Worm (Caenorhabditis elegans) whole organism, L1 larva: Measurements from ENCODE around the gene sru-48.

Source experiments
- aha-1 ChIP-seq: fragments of 150-350 bp; optimal IDR thresholded peaks from 2 replicates; lab custom pipeline; 2014; ENCODE audit warnings: missing biosample characterization, missing genetic modification characterization
- alr-1 ChIP-seq: fragments of 200-800 bp; sonication (Bioruptor generic); optimal IDR thresholded peaks from 2 replicates; lab custom pipeline; 2018; ENCODE audit warnings: borderline replicate concordance, mild to moderate bottlenecking, missing genetic modification characterization, missing compliant biosample characterization
- ama-1 ChIP-seq: fragments of 150-350 bp; optimal IDR thresholded peaks from 2 replicates; lab custom pipeline; 2014
- ceh-88 ChIP-seq: fragments of 200-800 bp; sonication (Bioruptor generic); IDR thresholded peaks from 2 replicates; pipeline ENCODE4 v1.3.6; 2022; ENCODE audit warnings: missing genetic modification characterization, missing compliant biosample characterization
- ces-1 ChIP-seq: fragments of 150-350 bp; optimal IDR thresholded peaks from 2 replicates; lab custom pipeline; 2014; ENCODE audit warnings: missing biosample characterization, missing genetic modification reagents, missing genetic modification characterization
- dpl-1 ChIP-seq, 3 experiments: fragments of 150-350 bp in 2 of 3; sonication (generic microtip) in 1 of 3; optimal IDR thresholded peaks; 2 replicates each; lab custom pipeline; 2014 to 2017; ENCODE audit warnings: missing biosample characterization in 3 of 3, missing genetic modification characterization in 3 of 3, missing genetic modification reagents in 3 of 3
- efl-1 ChIP-seq, 4 experiments: fragments of 150-350 bp; optimal IDR thresholded peaks in 3 of 4; peaks in 1 of 4; 1 replicate in 1 of 4; 2 replicates in 3 of 4; lab custom pipeline; 2014; ENCODE audit warnings: missing biosample characterization in 2 of 4, missing genetic modification characterization in 2 of 4, missing genetic modification reagents in 2 of 4
- egl-13 ChIP-seq: sonication (generic microtip); optimal IDR thresholded peaks from 2 replicates; lab custom pipeline; 2016; ENCODE audit warnings: missing genotype, missing genetic modification reagents, missing genetic modification characterization, missing compliant biosample characterization
- elt-2 ChIP-seq: sonication (generic microtip); optimal IDR thresholded peaks from 2 replicates; lab custom pipeline; 2016; ENCODE audit warnings: missing genetic modification characterization, mild to moderate bottlenecking, inconsistent platforms, missing compliant biosample characterization, missing genetic modification reagents
- ets-5 ChIP-seq: fragments of 200-800 bp; sonication (Bioruptor generic); IDR thresholded peaks from 2 replicates; pipeline ENCODE4 v1.3.6; 2022; ENCODE audit warnings: missing genetic modification characterization, missing compliant biosample characterization
- hpl-2 ChIP-seq: fragments of 150-350 bp; optimal IDR thresholded peaks from 2 replicates; lab custom pipeline; 2014; ENCODE audit warnings: missing biosample characterization, missing genetic modification reagents, missing genetic modification characterization
- irx-1 ChIP-seq: sonication (generic microtip); optimal IDR thresholded peaks from 2 replicates; lab custom pipeline; 2016; ENCODE audit warnings: missing genetic modification characterization, missing compliant biosample characterization
- lin-13 ChIP-seq: fragments of 150-350 bp; optimal IDR thresholded peaks from 2 replicates; lab custom pipeline; 2014; ENCODE audit warnings: missing biosample characterization, missing genetic modification reagents, missing genetic modification characterization
- lsy-2 ChIP-seq, 2 experiments: fragments of 150-350 bp; optimal IDR thresholded peaks; 2 replicates each; lab custom pipeline; 2014; ENCODE audit warnings: missing biosample characterization in 2 of 2, missing genetic modification characterization in 2 of 2
- mab-9 ChIP-seq: fragments of 200-800 bp; sonication (Bioruptor generic); IDR thresholded peaks from 2 replicates; pipeline ENCODE4 v1.3.6; 2022; ENCODE audit warnings: missing genetic modification reagents, missing genetic modification characterization, missing compliant biosample characterization
- nhr-11 ChIP-seq: fragments of 150-350 bp; optimal IDR thresholded peaks from 2 replicates; lab custom pipeline; 2014; ENCODE audit warnings: missing biosample characterization, missing genetic modification characterization
- nhr-12 ChIP-seq: sonication (generic microtip); optimal IDR thresholded peaks from 2 replicates; lab custom pipeline; 2017; ENCODE audit warnings: missing biosample characterization, missing genetic modification characterization
- nhr-76 ChIP-seq: sonication (generic microtip); optimal IDR thresholded peaks from 2 replicates; lab custom pipeline; 2017; ENCODE audit warnings: missing biosample characterization, missing genetic modification characterization
- nhr-90 ChIP-seq: sonication (generic microtip); optimal IDR thresholded peaks from 2 replicates; lab custom pipeline; 2016; ENCODE audit warnings: mild to moderate bottlenecking, missing genetic modification characterization, missing compliant biosample characterization; ENCODE audit not compliant: poor library complexity
- snu-23 ChIP-seq: sonication (generic microtip); optimal IDR thresholded peaks from 2 replicates; lab custom pipeline; 2016; ENCODE audit warnings: missing genetic modification characterization, missing compliant biosample characterization
- sox-4 ChIP-seq: sonication (generic microtip); optimal IDR thresholded peaks from 2 replicates; lab custom pipeline; 2016; ENCODE audit warnings: missing genetic modification characterization, missing compliant biosample characterization
- sup-37 ChIP-seq: fragments of 200-800 bp; sonication (Bioruptor generic); optimal IDR thresholded peaks from 2 replicates; lab custom pipeline; 2018; ENCODE audit warnings: mild to moderate bottlenecking, missing genetic modification characterization, missing compliant biosample characterization
- tlp-1 ChIP-seq: fragments of 150-350 bp; optimal IDR thresholded peaks from 2 replicates; lab custom pipeline; 2014; ENCODE audit warnings: missing biosample characterization, missing genetic modification characterization
- unc-98 ChIP-seq: fragments of 200-800 bp; sonication (Bioruptor generic); IDR thresholded peaks from 2 replicates; pipeline ENCODE4 v1.3.6; 2022; ENCODE audit warnings: missing genetic modification characterization, missing compliant biosample characterization
- zip-4 ChIP-seq: fragments of 200-800 bp; sonication (Bioruptor generic); optimal IDR thresholded peaks from 2 replicates; lab custom pipeline; 2018; ENCODE audit warnings: mild to moderate bottlenecking, missing genetic modification characterization, moderate library complexity, missing compliant biosample characterization

Gene sru-48

ce11 chrX:5214790-5215189 lies 34.8 kb downstream of the sru-48 start:
- TF ChIP-seq efl-1 (optimal IDR thresholded peaks at IDR 0.05; lab: Kevin White, UChicago) (no peak), efl-1 (GFP tag; optimal IDR thresholded peaks at IDR 0.05 in 1 of 2; lab: Kevin White, UChicago) (peak in 1 of 2 experiments; percentile 17), nhr-90 (no peak), mab-9 (GFP tag; lab: Robert Waterston, UW) (0 out of 2 replicates have a peak, but pooled peaks have one; percentile 14), ets-5 (GFP tag; lab: Robert Waterston, UW) (no peak)

- TF ChIP-seq snu-23 (GFP tag; lab: Kevin White, UChicago) (no peak), unc-98 (GFP tag; lab: Robert Waterston, UW) (no peak), nhr-76 (tag; lab: Kevin White, UChicago) (no peak), zip-4 (no peak), efl-1 (optimal IDR thresholded peaks at IDR 0.05; lab: Kevin White, UChicago) (no peak), efl-1 (GFP tag; optimal IDR thresholded peaks at IDR 0.05 in 1 of 2; lab: Kevin White, UChicago) (no peak), egl-13 (tag; lab: Kevin White, UChicago) (no peak), sup-37 (GFP tag; lab: Kevin White, UChicago) (no peak), dpl-1 (GFP tag; optimal IDR thresholded peaks at IDR 0.05; lab: Kevin White, UChicago) (no peak), ets-5 (GFP tag; lab: Robert Waterston, UW) (no peak), ces-1 (GFP tag; lab: Kevin White, UChicago) (no peak), tlp-1 (tag; lab: Kevin White, UChicago) (no peak), sox-4 (tag; lab: Kevin White, UChicago) (no peak), aha-1 (tag; lab: Kevin White, UChicago) (no peak), hpl-2 (GFP tag; lab: Kevin White, UChicago) (no peak), ama-1 (no peak), lin-13 (GFP tag; lab: Kevin White, UChicago) (no peak)
Measured at ce11 chrX:5216063-5216462, 36.1 kb downstream of the sru-48 start, which contains the start of gene hrpa-2. hrpa-2 (plus strand) TSS chrX:5216363.

- TF ChIP-seq nhr-12 (tag; lab: Kevin White, UChicago) (no peak), ceh-88 (GFP tag; lab: Robert Waterston, UW) (no peak), efl-1 (optimal IDR thresholded peaks at IDR 0.05; lab: Kevin White, UChicago) (no peak), efl-1 (GFP tag; optimal IDR thresholded peaks at IDR 0.05 in 1 of 2; lab: Kevin White, UChicago) (peak in 1 of 2 experiments; percentile 66), lsy-2 (tag; optimal IDR thresholded peaks at IDR 0.05; lab: Kevin White, UChicago) (no peak), elt-2 (tag; lab: Kevin White, UChicago) (no peak)
- TF ChIP-seq, all 84 proteins: peak for 1
Measured at ce11 chrX:5218323-5218722, 38.3 kb downstream of the sru-48 start.

DNA sequence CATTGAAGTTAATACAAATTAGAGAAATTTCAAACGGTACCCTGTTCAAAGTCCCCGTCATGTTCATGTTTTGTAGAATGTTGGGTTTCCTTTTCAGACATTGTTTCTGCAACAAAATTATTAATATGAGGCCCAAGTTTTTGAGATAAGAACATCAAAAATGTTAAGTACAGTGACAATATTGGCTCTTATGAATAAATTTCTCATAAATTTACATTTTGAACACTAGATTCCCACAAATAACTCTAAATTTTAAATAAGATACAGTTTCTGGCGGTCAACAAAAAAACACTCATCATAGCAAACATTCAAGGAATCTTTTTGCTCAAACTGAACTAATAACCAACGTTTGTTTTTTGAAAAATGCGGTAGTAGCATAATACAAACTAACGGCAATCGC lies 46.3 kb downstream of the sru-48 start, which contains the start of gene H28G03.3:
TSS of gene H28G03.3 (minus strand) at position 101 of the 400 bp plus-strand sequence.
- TF ChIP-seq alr-1 (tag; lab: Kevin White, UChicago) (no peak), nhr-11 (tag; lab: Kevin White, UChicago) (no peak), irx-1 (tag; lab: Kevin White, UChicago) (no peak)
